Fruit fly (Drosophila melanogaster) whole organism, embryonic: Measurements from ENCODE around the gene CG8369.

Experiments
- Antp ChIP-seq: fragments of 200-800 bp; sonication (Bioruptor generic); optimal IDR thresholded peaks from 3 replicates; lab custom pipeline; 2016; ENCODE audit warnings: missing biosample characterization, missing genetic modification characterization
- CG11456 ChIP-seq: fragments of 200-800 bp; sonication (Bioruptor generic); IDR thresholded peaks from 3 replicates; pipeline ENCODE4 v1.3.6; 2022; ENCODE audit warnings: missing biosample characterization, missing genetic modification characterization
- CG12155 ChIP-seq: fragments of 200-800 bp; sonication (Bioruptor generic); optimal IDR thresholded peaks from 3 replicates; lab custom pipeline; 2016; ENCODE audit warnings: missing biosample characterization, missing genetic modification characterization
- CG12236 ChIP-seq: fragments of 200-800 bp; sonication (Bioruptor generic); optimal IDR thresholded peaks from 2 replicates; lab custom pipeline; 2016; ENCODE audit warnings: missing biosample characterization, missing genetic modification characterization
- CG13775 ChIP-seq: fragments of 200-800 bp; sonication (Bioruptor generic); optimal IDR thresholded peaks from 3 replicates; lab custom pipeline; 2017; ENCODE audit warnings: missing biosample characterization, mild to moderate bottlenecking, missing genetic modification characterization
- CG1529 ChIP-seq: fragments of 200-800 bp; sonication (Bioruptor generic); optimal IDR thresholded peaks from 3 replicates; lab custom pipeline; 2018; ENCODE audit warnings: missing biosample characterization, missing genetic modification characterization
- CG17568 ChIP-seq: fragments of 200-800 bp; sonication (Bioruptor generic); optimal IDR thresholded peaks from 2 replicates; lab custom pipeline; 2018; ENCODE audit warnings: missing biosample characterization, mild to moderate bottlenecking, missing genetic modification characterization, moderate library complexity
- CG18476 ChIP-seq: fragments of 200-800 bp; sonication (Bioruptor generic); optimal IDR thresholded peaks from 2 replicates; lab custom pipeline; 2016; ENCODE audit warnings: missing biosample characterization, mild to moderate bottlenecking, missing genetic modification characterization
- CG2120 ChIP-seq: fragments of 200-800 bp; sonication (Bioruptor generic); optimal IDR thresholded peaks from 3 replicates; lab custom pipeline; 2016; ENCODE audit warnings: missing biosample characterization, missing genetic modification characterization
- CG30020 ChIP-seq: fragments of 200-800 bp; optimal IDR thresholded peaks from 2 replicates; lab custom pipeline; 2019; ENCODE audit warnings: missing biosample characterization, mild to moderate bottlenecking, missing genetic modification characterization, moderate library complexity
- CG30403 ChIP-seq: fragments of 200-800 bp; sonication (Bioruptor generic); optimal IDR thresholded peaks from 3 replicates; lab custom pipeline; 2016; ENCODE audit warnings: missing biosample characterization, missing genetic modification characterization
- CG3163 ChIP-seq: fragments of 200-800 bp; sonication (Bioruptor generic); optimal IDR thresholded peaks from 3 replicates; lab custom pipeline; 2016; ENCODE audit warnings: missing biosample characterization, missing genetic modification characterization
- CG33557 ChIP-seq: fragments of 200-800 bp; sonication (Bioruptor generic); optimal IDR thresholded peaks from 2 replicates; lab custom pipeline; 2019; ENCODE audit warnings: missing biosample characterization, mild to moderate bottlenecking, missing genetic modification characterization, moderate library complexity
- CG3838 ChIP-seq: fragments of 200-800 bp; sonication (Bioruptor generic); optimal IDR thresholded peaks from 3 replicates; lab custom pipeline; 2016; ENCODE audit warnings: missing biosample characterization, missing genetic modification characterization
- CG4360 ChIP-seq: fragments of 200-800 bp; sonication (Bioruptor generic); IDR thresholded peaks from 2 replicates; pipeline ENCODE4 v1.3.6; 2022; ENCODE audit warnings: missing biosample characterization, missing genetic modification characterization
- CG4820 ChIP-seq: fragments of 200-800 bp; sonication (Bioruptor generic); optimal IDR thresholded peaks from 3 replicates; lab custom pipeline; 2016; ENCODE audit warnings: missing biosample characterization, missing genetic modification characterization
- CG5953 ChIP-seq: fragments of 200-800 bp; sonication (Bioruptor generic); IDR thresholded peaks from 2 replicates; pipeline ENCODE4 v1.3.6; 2022; ENCODE audit warnings: missing biosample characterization, missing genetic modification characterization
- CG9932 ChIP-seq: fragments of 200-800 bp; sonication (Bioruptor generic); IDR thresholded peaks from 2 replicates; pipeline ENCODE4 v1.3.6; 2022; ENCODE audit warnings: missing biosample characterization, missing genetic modification characterization
- CHES-1-like ChIP-seq: fragments of 200-800 bp; sonication (Bioruptor generic); optimal IDR thresholded peaks from 2 replicates; lab custom pipeline; 2016; ENCODE audit warnings: missing biosample characterization, missing genetic modification characterization
- Doc2 ChIP-seq: fragments of 200-800 bp; sonication (Bioruptor generic); IDR thresholded peaks from 2 replicates; pipeline ENCODE4 v1.3.6; 2022; ENCODE audit warnings: missing biosample characterization, missing genetic modification characterization
- Doc3 ChIP-seq: fragments of 200-800 bp; sonication (Bioruptor generic); IDR thresholded peaks from 3 replicates; pipeline ENCODE4 v1.3.6; 2022; ENCODE audit warnings: missing biosample characterization, missing genetic modification characterization; ENCODE audit not compliant: partially characterized antibody
- Dp ChIP-seq: fragments of 200-800 bp; sonication (Bioruptor generic); optimal IDR thresholded peaks from 2 replicates; lab custom pipeline; 2018; ENCODE audit warnings: missing biosample characterization, mild to moderate bottlenecking, missing genetic modification characterization, moderate library complexity
- E2f1 ChIP-seq: fragments of 200-800 bp; sonication (Bioruptor generic); IDR thresholded peaks from 2 replicates; pipeline ENCODE4 v1.3.6; 2022; ENCODE audit warnings: missing biosample characterization, missing genetic modification characterization
- HLH3B ChIP-seq: fragments of 200-800 bp; sonication (Bioruptor generic); IDR thresholded peaks from 2 replicates; pipeline ENCODE4 v1.3.6; 2022; ENCODE audit warnings: missing biosample characterization, missing genetic modification characterization
- Hey ChIP-seq: fragments of 200-800 bp; sonication (Bioruptor generic); optimal IDR thresholded peaks from 3 replicates; lab custom pipeline; 2018; ENCODE audit warnings: missing biosample characterization, mild to moderate bottlenecking, missing genetic modification characterization
- HmgZ ChIP-seq: fragments of 200-800 bp; sonication (Bioruptor generic); optimal IDR thresholded peaks from 2 replicates; lab custom pipeline; 2018; ENCODE audit warnings: missing biosample characterization, mild to moderate bottlenecking, missing genetic modification characterization
- Jarid2 ChIP-seq: fragments of 200-800 bp; sonication (Bioruptor generic); optimal IDR thresholded peaks from 3 replicates; lab custom pipeline; 2017; ENCODE audit warnings: mild to moderate bottlenecking, missing biosample characterization, missing genetic modification reagents, missing genetic modification characterization
- Poxn ChIP-seq: fragments of 200-800 bp; sonication (Bioruptor generic); IDR thresholded peaks from 2 replicates; pipeline ENCODE4 v1.3.6; 2022; ENCODE audit warnings: missing biosample characterization, missing genetic modification characterization
- Scr ChIP-seq: fragments of 200-800 bp; sonication (Bioruptor generic); IDR thresholded peaks from 2 replicates; pipeline ENCODE4 v1.3.6; 2022; ENCODE audit warnings: missing biosample characterization, missing genetic modification characterization; ENCODE audit not compliant: partially characterized antibody
- Sry-δ ChIP-seq: fragments of 200-800 bp; sonication (Bioruptor generic); optimal IDR thresholded peaks from 2 replicates; lab custom pipeline; 2016; ENCODE audit warnings: missing biosample characterization, missing genetic modification characterization
- caup ChIP-seq: fragments of 200-800 bp; sonication (Bioruptor generic); optimal IDR thresholded peaks from 3 replicates; lab custom pipeline; 2017; ENCODE audit warnings: missing biosample characterization, mild to moderate bottlenecking, missing genetic modification characterization, moderate library complexity; ENCODE audit not compliant: severe bottlenecking
- chinmo ChIP-seq: fragments of 200-800 bp; sonication (Bioruptor generic); IDR thresholded peaks from 4 replicates; pipeline ENCODE4 v1.3.6; 2022; ENCODE audit warnings: missing biosample characterization, missing genetic modification characterization; ENCODE audit not compliant: partially characterized antibody
- dmrt11E ChIP-seq: fragments of 200-800 bp; sonication (Bioruptor generic); optimal IDR thresholded peaks from 3 replicates; lab custom pipeline; 2018; ENCODE audit warnings: missing biosample characterization, mild to moderate bottlenecking, missing genetic modification characterization, moderate library complexity
- dmrt99B ChIP-seq: fragments of 200-800 bp; sonication (Bioruptor generic); optimal IDR thresholded peaks from 2 replicates; lab custom pipeline; 2018; ENCODE audit warnings: missing biosample characterization, mild to moderate bottlenecking, missing genetic modification characterization, moderate library complexity
- emc ChIP-seq: fragments of 200-800 bp; sonication (Bioruptor generic); optimal IDR thresholded peaks from 2 replicates; lab custom pipeline; 2016; ENCODE audit warnings: missing biosample characterization, missing genetic modification characterization
- gcm ChIP-seq: fragments of 200-800 bp; sonication (Bioruptor generic); optimal IDR thresholded peaks from 2 replicates; lab custom pipeline; 2019; ENCODE audit warnings: missing biosample characterization, mild to moderate bottlenecking, missing genetic modification characterization, moderate library complexity
- gro ChIP-seq: fragments of 200-800 bp; sonication (Bioruptor generic); optimal IDR thresholded peaks from 2 replicates; lab custom pipeline; 2016; ENCODE audit warnings: missing biosample characterization, missing genetic modification characterization
- gt ChIP-seq: fragments of 200-800 bp; sonication (Bioruptor generic); IDR thresholded peaks from 2 replicates; pipeline ENCODE4 v1.3.6; 2022; ENCODE audit warnings: missing biosample characterization, missing genetic modification characterization
- hbn ChIP-seq: fragments of 200-800 bp; sonication (Bioruptor generic); IDR thresholded peaks from 2 replicates; pipeline ENCODE4 v1.3.6; 2022; ENCODE audit warnings: missing biosample characterization, missing genetic modification characterization; ENCODE audit not compliant: partially characterized antibody
- kah ChIP-seq: fragments of 200-800 bp; sonication (Bioruptor generic); optimal IDR thresholded peaks from 2 replicates; lab custom pipeline; 2018; ENCODE audit warnings: missing biosample characterization, mild to moderate bottlenecking, missing genetic modification characterization
- nerfin-1 ChIP-seq: fragments of 200-800 bp; sonication (Bioruptor generic); optimal IDR thresholded peaks from 3 replicates; lab custom pipeline; 2019; ENCODE audit warnings: missing biosample characterization, mild to moderate bottlenecking, missing genetic modification characterization, moderate library complexity
- nmo ChIP-seq: fragments of 200-800 bp; sonication (Bioruptor generic); optimal IDR thresholded peaks from 2 replicates; lab custom pipeline; 2018; ENCODE audit warnings: missing biosample characterization, mild to moderate bottlenecking, missing genetic modification characterization, moderate library complexity
- psq ChIP-seq: fragments of 200-800 bp; sonication (Bioruptor generic); optimal IDR thresholded peaks from 2 replicates; lab custom pipeline; 2017; ENCODE audit warnings: missing biosample characterization, missing genetic modification characterization
- scrt ChIP-seq: fragments of 200-800 bp; sonication (Bioruptor generic); optimal IDR thresholded peaks from 2 replicates; lab custom pipeline; 2018; ENCODE audit warnings: missing biosample characterization, mild to moderate bottlenecking, missing genetic modification characterization, moderate library complexity
- sens-2 ChIP-seq: fragments of 200-800 bp; sonication (Bioruptor generic); IDR thresholded peaks from 2 replicates; pipeline ENCODE4 v1.3.6; 2022; ENCODE audit warnings: missing biosample characterization, missing genetic modification characterization
- seq ChIP-seq: fragments of 200-800 bp; sonication (Bioruptor generic); IDR thresholded peaks from 2 replicates; pipeline ENCODE4 v1.3.6; 2022; ENCODE audit warnings: missing biosample characterization, missing genetic modification characterization
- tap ChIP-seq: fragments of 200-800 bp; optimal IDR thresholded peaks from 3 replicates; lab custom pipeline; 2019; ENCODE audit warnings: missing biosample characterization, mild to moderate bottlenecking, missing genetic modification characterization, moderate library complexity
- tx ChIP-seq: fragments of 200-800 bp; sonication (Bioruptor generic); optimal IDR thresholded peaks from 2 replicates; lab custom pipeline; 2016; ENCODE audit warnings: missing biosample characterization, missing genetic modification characterization
- yki ChIP-seq: fragments of >200 bp; optimal IDR thresholded peaks from 3 replicates; lab custom pipeline; 2018
- z ChIP-seq: fragments of 200-800 bp; sonication (Bioruptor generic); IDR thresholded peaks from 3 replicates; pipeline ENCODE4 v1.3.6; 2022; ENCODE audit warnings: missing biosample characterization, missing genetic modification characterization

CG8369 gene

dm6 chr3R:8811323-8811936 lies 10.4 kb upstream of the CG8369 start (continued):
- TF ChIP-seq HLH3B (GFP tag; lab: Robert Waterston, UW) (peak; percentile 99), CG12155 (GFP tag; lab: Kevin White, UChicago) (peak; percentile 98), CG13775 (GFP tag; lab: Kevin White, UChicago) (peak; percentile 97), gt (peak; percentile 91), chinmo (peak; percentile 96), Antp (peak; percentile 98), tx (GFP tag; lab: Kevin White, UChicago) (peak; percentile 98), CG12236 (GFP tag; lab: Kevin White, UChicago) (peak; percentile 98), Scr (GFP tag; lab: Robert Waterston, UW) (no peak), Doc2 (GFP tag; lab: Robert Waterston, UW) (no peak; the same call in none of the 2 replicates), CG9932 (peak; percentile 99), CG5953 (peak; percentile 98), CG17568 (peak; percentile 98), caup (GFP tag; lab: Kevin White, UChicago) (peak; percentile 99), dmrt11E (tag; lab: Kevin White, UChicago) (peak; percentile 96), scrt (peak; percentile 98), yki (lab: Kevin White, UChicago) (no peak), CG3163 (GFP tag; lab: Kevin White, UChicago) (peak; percentile 92), E2f1 (GFP tag; lab: Robert Waterston, UW) (peak; percentile 98), Dp (GFP tag; lab: Kevin White, UChicago) (peak; percentile 37), seq (GFP tag; lab: Robert Waterston, UW) (peak; percentile 99), Jarid2 (GFP tag; lab: Kevin White, UChicago) (peak; percentile 92), CG30403 (GFP tag; lab: Kevin White, UChicago) (peak; percentile 99), emc (GFP tag; lab: Kevin White, UChicago) (peak; percentile 96), CG11456 (peak; percentile 99), nmo (GFP tag; lab: Kevin White, UChicago) (peak; percentile 99), hbn (no peak), CG2120 (GFP tag; lab: Kevin White, UChicago) (peak; percentile 100), nerfin-1 (tag; lab: Kevin White, UChicago) (peak; percentile 96), kah (GFP tag; lab: Kevin White, UChicago) (peak; percentile 97), psq (peak; percentile 95), CG3838 (peak; percentile 95), CG1529 (GFP tag; lab: Kevin White, UChicago) (peak; percentile 98), CHES-1-like (GFP tag; lab: Kevin White, UChicago) (peak; percentile 99), Doc3 (no peak), gcm (GFP tag; lab: Kevin White, UChicago) (peak; percentile 98), CG18476 (GFP tag; lab: Kevin White, UChicago) (peak; percentile 97), Hey (tag; lab: Kevin White, UChicago) (peak; percentile 94), HmgZ (tag; lab: Kevin White, UChicago) (peak; percentile 99), CG33557 (peak; percentile 92), Sry-δ (GFP tag; lab: Kevin White, UChicago) (peak; percentile 78), CG4360 (GFP tag; lab: Robert Waterston, UW) (peak; percentile 80), sens-2 (GFP tag; lab: Robert Waterston, UW) (peak; percentile 97), CG30020 (tag; lab: Kevin White, UChicago) (peak; percentile 86), dmrt99B (peak; percentile 100), gro (GFP tag; lab: Kevin White, UChicago) (peak; percentile 99), Poxn (GFP tag; lab: Robert Waterston, UW) (peak; percentile 98), tap (tag; lab: Kevin White, UChicago) (peak; percentile 99), CG4820 (GFP tag; lab: Kevin White, UChicago) (peak; percentile 98), z (GFP tag; lab: Robert Waterston, UW) (peak; percentile 75; the same call in 2 of the 3 replicates)
